Worm (Caenorhabditis elegans) whole organism, L2 larva: ENCODE measurements around the gene clec-186.

Experiments used
- ceh-16 ChIP-seq: fragments of 150-350 bp; optimal IDR thresholded peaks from 2 replicates; lab custom pipeline; 2014; ENCODE audit warnings: missing biosample characterization, missing genetic modification characterization
- dmd-4 ChIP-seq: sonication (generic microtip); optimal IDR thresholded peaks from 2 replicates; lab custom pipeline; 2017; ENCODE audit warnings: missing biosample characterization, missing genetic modification characterization
- mdl-1 ChIP-seq, 2 experiments: fragments of 150-350 bp in 1 of 2; sonication (generic microtip) in 1 of 2; optimal IDR thresholded peaks; 2 replicates each; lab custom pipeline; 2017; ENCODE audit warnings: missing biosample characterization in 2 of 2, missing genetic modification characterization in 2 of 2
- nhr-21 ChIP-seq: fragments of 150-350 bp; optimal IDR thresholded peaks from 2 replicates; lab custom pipeline; 2014; ENCODE audit warnings: missing biosample characterization, missing genetic modification characterization
- nhr-23 ChIP-seq: fragments of 150-350 bp; optimal IDR thresholded peaks from 2 replicates; lab custom pipeline; 2014; ENCODE audit warnings: missing biosample characterization, missing genetic modification reagents, missing genetic modification characterization
- nhr-6 ChIP-seq: fragments of 150-350 bp; optimal IDR thresholded peaks from 2 replicates; lab custom pipeline; 2014; ENCODE audit warnings: missing biosample characterization, missing genetic modification characterization
- nhr-77 ChIP-seq: fragments of 150-350 bp; optimal IDR thresholded peaks from 2 replicates; lab custom pipeline; 2014; ENCODE audit warnings: missing biosample characterization, missing genetic modification characterization
- skn-1 ChIP-seq: sonication (generic microtip); optimal IDR thresholded peaks from 2 replicates; lab custom pipeline; 2017; ENCODE audit warnings: missing biosample characterization, missing genetic modification characterization
- snpc-4 ChIP-seq: fragments of 150-350 bp; optimal IDR thresholded peaks from 2 replicates; lab custom pipeline; 2014; ENCODE audit warnings: missing biosample characterization, missing genetic modification characterization
- unc-39 ChIP-seq: fragments of 150-350 bp; optimal IDR thresholded peaks from 2 replicates; lab custom pipeline; 2014; ENCODE audit warnings: missing biosample characterization, missing genetic modification characterization
- unc-62 ChIP-seq: fragments of 150-350 bp; optimal IDR thresholded peaks from 2 replicates; lab custom pipeline; 2014; ENCODE audit warnings: missing biosample characterization, missing genetic modification reagents, missing genetic modification characterization

DNA sequence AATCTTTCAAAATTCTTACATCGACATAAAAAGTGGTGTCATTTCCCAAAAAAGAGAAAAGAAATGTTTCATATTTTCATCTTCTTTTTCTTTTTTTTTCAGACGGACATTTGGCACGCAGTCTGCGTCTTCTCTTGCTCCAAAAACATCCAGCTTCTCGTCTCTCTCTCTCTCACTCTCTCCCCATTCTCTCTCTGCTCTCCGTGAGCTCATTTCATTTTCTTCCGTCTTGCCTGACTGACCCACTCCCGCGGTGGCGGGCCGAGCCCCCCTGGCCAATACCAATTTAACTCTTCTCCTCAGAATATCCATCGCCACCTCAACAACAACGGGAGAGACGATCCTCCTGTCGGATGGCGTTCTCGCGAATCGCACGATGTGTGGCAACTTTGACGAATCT, 20.3 kb upstream of the clec-186 start, which contains the start of gene txt-19:
- TF ChIP-seq mdl-1 (tag; optimal IDR thresholded peaks at IDR 0.05; lab: Kevin White, UChicago) (no peak), nhr-21 (tag; lab: Kevin White, UChicago) (no peak), snpc-4 (tag; lab: Kevin White, UChicago) (no peak), nhr-6 (tag; lab: Kevin White, UChicago) (no peak), nhr-77 (no peak), unc-39 (tag; lab: Kevin White, UChicago) (no peak), ceh-16 (tag; lab: Kevin White, UChicago) (no peak), skn-1 (no peak), nhr-23 (no peak), unc-62 (GFP tag; lab: Kevin White, UChicago) (no peak), dmd-4 (no peak)
